Worm (Caenorhabditis elegans) whole organism, midembryonic: ENCODE measurements around the gene mca-3.

Experiments
- T22C8.4 ChIP-seq: fragments of 200-800 bp; sonication (Bioruptor generic); IDR thresholded peaks from 2 replicates; pipeline ENCODE4 v1.3.6; 2022; ENCODE audit warnings: missing genetic modification characterization, missing compliant biosample characterization
- flt-1 ChIP-seq: fragments of 200-800 bp; sonication (Bioruptor generic); IDR thresholded peaks from 2 replicates; pipeline ENCODE4 v1.3.6; 2022; ENCODE audit warnings: missing genetic modification characterization, missing compliant biosample characterization
- klf-2 ChIP-seq: fragments of 200-800 bp; sonication (Bioruptor generic); conservative IDR thresholded peaks from 2 replicates; pipeline ENCODE4 v1.3.6; 2022; ENCODE audit warnings: missing genetic modification reagents, missing genetic modification characterization, missing compliant biosample characterization
- ref-1 ChIP-seq: fragments of 200-800 bp; sonication (Bioruptor generic); conservative IDR thresholded peaks from 2 replicates; pipeline ENCODE4 v1.3.6; 2022; ENCODE audit warnings: missing genetic modification reagents, missing genetic modification characterization, missing compliant biosample characterization

DNA sequence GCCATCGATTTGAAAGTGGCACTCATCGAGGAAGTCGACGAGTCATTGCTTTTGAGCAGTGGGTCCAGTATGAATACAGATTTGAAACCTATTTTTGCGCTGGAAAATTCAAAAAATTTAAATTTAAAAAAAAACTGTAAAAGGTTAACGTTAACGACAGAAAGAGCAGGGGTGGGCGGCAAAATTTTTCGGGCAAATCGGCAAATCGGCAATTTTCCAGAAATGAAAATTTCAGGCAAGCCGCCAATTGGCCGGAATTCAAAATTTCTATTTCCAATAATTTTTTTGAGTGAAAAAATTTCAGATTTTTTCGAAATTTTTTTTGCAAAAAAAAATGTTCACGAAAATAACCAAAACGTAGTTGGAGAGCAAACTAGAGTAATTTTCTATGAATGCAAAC, 46.1 kb downstream of the mca-3 start, which contains the start of gene Y67D8C.9:
- TF ChIP-seq klf-2 (GFP tag; lab: Robert Waterston, UW) (no peak), flt-1 (GFP tag; lab: Robert Waterston, UW) (no peak), ref-1 (no peak), T22C8.4 (GFP tag; lab: Robert Waterston, UW) (no peak)
